Fruit fly (Drosophila melanogaster) whole organism, embryonic: ENCODE data around the gene Gr64a.

ENCODE experiments used
- Dll ChIP-seq: fragments of 200-800 bp; sonication (Bioruptor generic); IDR thresholded peaks from 4 replicates; pipeline ENCODE4 v1.3.6; 2022; ENCODE audit warnings: missing biosample characterization, missing genetic modification characterization; ENCODE audit not compliant: partially characterized antibody
- Hsf ChIP-seq: fragments of 200-800 bp; sonication (Bioruptor generic); optimal IDR thresholded peaks from 3 replicates; lab custom pipeline; 2016; ENCODE audit warnings: missing biosample characterization, missing genetic modification characterization

dm6 chr3L:4055438-4055962 lies 28.9 kb downstream of the Gr64a start:
- no peak for TF ChIP-seq Hsf
- no peak for TF ChIP-seq Dll
